Worm (Caenorhabditis elegans) whole organism, midembryonic: ENCODE measurements around the gene T05C3.6.

Experiments used
- T22C8.4 ChIP-seq: fragments of 200-800 bp; sonication (Bioruptor generic); IDR thresholded peaks from 2 replicates; pipeline ENCODE4 v1.3.6; 2022; ENCODE audit warnings: missing genetic modification characterization, missing compliant biosample characterization
- cog-1 ChIP-seq: sonication (generic microtip); optimal IDR thresholded peaks from 2 replicates; lab custom pipeline; 2016; ENCODE audit warnings: missing genetic modification characterization, missing compliant biosample characterization
- flt-1 ChIP-seq: fragments of 200-800 bp; sonication (Bioruptor generic); IDR thresholded peaks from 2 replicates; pipeline ENCODE4 v1.3.6; 2022; ENCODE audit warnings: missing genetic modification characterization, missing compliant biosample characterization
- klf-2 ChIP-seq: fragments of 200-800 bp; sonication (Bioruptor generic); conservative IDR thresholded peaks from 2 replicates; pipeline ENCODE4 v1.3.6; 2022; ENCODE audit warnings: missing genetic modification reagents, missing genetic modification characterization, missing compliant biosample characterization
- med-1 ChIP-seq: sonication (generic microtip); optimal IDR thresholded peaks from 2 replicates; lab custom pipeline; 2017; ENCODE audit warnings: missing genetic modification characterization, mild to moderate bottlenecking, missing compliant biosample characterization, antibody characterized with exemption, missing genetic modification reagents; ENCODE audit not compliant: insufficient read depth
- ref-1 ChIP-seq: fragments of 200-800 bp; sonication (Bioruptor generic); conservative IDR thresholded peaks from 2 replicates; pipeline ENCODE4 v1.3.6; 2022; ENCODE audit warnings: missing genetic modification reagents, missing genetic modification characterization, missing compliant biosample characterization
- tab-1 ChIP-seq: fragments of 200-800 bp; sonication (Bioruptor generic); IDR thresholded peaks from 2 replicates; pipeline ENCODE4 v1.3.6; 2022; ENCODE audit warnings: missing genetic modification characterization, missing compliant biosample characterization
- ztf-23 ChIP-seq: fragments of 200-800 bp; sonication (Bioruptor generic); IDR thresholded peaks from 2 replicates; pipeline ENCODE4 v1.3.6; 2022; ENCODE audit warnings: missing genetic modification reagents, missing genetic modification characterization, missing compliant biosample characterization
- ztf-29 ChIP-seq: fragments of 200-800 bp; sonication (Bioruptor generic); IDR thresholded peaks from 2 replicates; pipeline ENCODE4 v1.3.6; 2022; ENCODE audit warnings: missing genetic modification reagents, missing genetic modification characterization, missing compliant biosample characterization

DNA sequence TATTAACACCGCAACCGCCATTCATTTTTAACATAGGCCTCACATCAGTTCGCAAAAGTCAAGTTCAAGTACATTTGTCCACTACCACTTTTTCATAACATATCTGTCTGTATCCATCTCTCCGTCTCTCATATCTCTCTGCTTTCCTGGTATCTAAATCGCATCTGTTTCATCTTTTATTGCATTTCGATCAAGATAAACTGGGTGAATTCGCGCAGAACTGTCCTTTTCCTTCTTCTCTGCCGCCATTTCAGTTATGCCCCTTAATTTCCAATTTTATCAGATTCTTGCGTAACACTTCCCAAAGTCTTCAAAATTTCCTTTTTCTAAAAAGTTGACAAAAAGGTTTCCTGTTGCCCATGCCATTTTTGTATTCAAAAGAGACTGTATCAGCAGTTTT, 33.0 kb downstream of the T05C3.6 start:
- no peak for TF ChIP-seq flt-1 (GFP tag; lab: Robert Waterston, UW)
- TF ChIP-seq ref-1: no peak
- no peak for TF ChIP-seq ztf-29
- no peak for TF ChIP-seq ztf-23 (GFP tag; lab: Robert Waterston, UW)
- no peak for TF ChIP-seq klf-2 (GFP tag; lab: Robert Waterston, UW)
- no peak for TF ChIP-seq cog-1
- TF ChIP-seq tab-1 (GFP tag; lab: Robert Waterston, UW): no peak
- no peak for TF ChIP-seq med-1 (GFP tag; lab: Kevin White, UChicago)
- TF ChIP-seq T22C8.4 (GFP tag; lab: Robert Waterston, UW): no peak
